Worm (Caenorhabditis elegans): ENCODE results near the gene C27A2.7.

- TF ChIP-seq ama-1 (optimal IDR thresholded peaks at IDR 0.05) (no peak), F13C5.2 (tag; optimal IDR thresholded peaks at IDR 0.05) (no peak)
Observed at ce11 chrII:5031612-5032011, 39.6 kb downstream of the C27A2.7 start, which contains the start of gene wdr-83.
